Worm (Caenorhabditis elegans) whole organism, L1 larva: ENCODE measurements around the gene Y51H4A.937.

Source experiments
- fos-1 ChIP-seq: fragments of 150-350 bp; optimal IDR thresholded peaks from 2 replicates; lab custom pipeline; 2014; ENCODE audit warnings: missing biosample characterization, missing genetic modification characterization
- lin-13 ChIP-seq: fragments of 150-350 bp; optimal IDR thresholded peaks from 2 replicates; lab custom pipeline; 2014; ENCODE audit warnings: missing biosample characterization, missing genetic modification reagents, missing genetic modification characterization
- lin-35 ChIP-seq, 2 experiments: fragments of 150-350 bp; optimal IDR thresholded peaks; 2 replicates each; lab custom pipeline; 2014; ENCODE audit warnings: missing biosample characterization in 2 of 2, missing genetic modification characterization in 2 of 2, missing genetic modification reagents in 2 of 2
- lir-3 ChIP-seq: sonication (generic microtip); optimal IDR thresholded peaks from 2 replicates; lab custom pipeline; 2016; ENCODE audit warnings: mild to moderate bottlenecking, missing genetic modification characterization, moderate library complexity, missing compliant biosample characterization; ENCODE audit not compliant: poor library complexity
- nhr-76 ChIP-seq: sonication (generic microtip); optimal IDR thresholded peaks from 2 replicates; lab custom pipeline; 2017; ENCODE audit warnings: missing biosample characterization, missing genetic modification characterization
- snpc-4 ChIP-seq: fragments of 150-350 bp; optimal IDR thresholded peaks from 2 replicates; lab custom pipeline; 2014; ENCODE audit warnings: missing biosample characterization, missing genetic modification characterization
- sox-4 ChIP-seq: sonication (generic microtip); optimal IDR thresholded peaks from 2 replicates; lab custom pipeline; 2016; ENCODE audit warnings: missing genetic modification characterization, missing compliant biosample characterization
- tbx-2 ChIP-seq: sonication (generic microtip); optimal IDR thresholded peaks from 2 replicates; lab custom pipeline; 2016; ENCODE audit warnings: missing genetic modification characterization, missing compliant biosample characterization
- unc-86 ChIP-seq: sonication (generic microtip); optimal IDR thresholded peaks from 2 replicates; lab custom pipeline; 2016; ENCODE audit warnings: missing genetic modification characterization, missing compliant biosample characterization
- xbp-1 ChIP-seq: sonication (generic microtip); optimal IDR thresholded peaks from 2 replicates; lab custom pipeline; 2016; ENCODE audit warnings: missing genetic modification characterization, missing compliant biosample characterization
- zag-1 ChIP-seq: fragments of 150-350 bp; optimal IDR thresholded peaks from 2 replicates; lab custom pipeline; 2014; ENCODE audit warnings: missing biosample characterization, missing genetic modification characterization

DNA sequence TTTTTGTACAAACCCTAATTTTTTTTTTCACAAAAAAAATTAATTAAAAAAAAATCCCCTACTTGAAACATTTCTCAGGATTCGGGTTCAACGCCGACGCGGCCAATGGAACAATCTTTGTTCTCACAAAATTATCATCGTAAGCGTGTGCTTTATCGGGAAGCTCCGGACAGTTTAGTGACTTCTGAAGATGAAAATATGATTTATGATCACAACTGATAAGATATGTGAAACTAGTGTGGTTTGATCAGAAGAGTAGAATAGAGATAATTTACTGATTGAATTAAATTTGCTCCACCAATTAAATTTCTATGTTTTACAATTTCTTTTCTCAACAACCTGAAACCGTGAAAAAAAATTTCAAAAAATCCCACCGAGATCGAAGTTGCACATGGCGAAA is 3.5 kb upstream of the Y51H4A.937 start:
- no peak for TF ChIP-seq nhr-76 (tag; lab: Kevin White, UChicago)
- no peak for TF ChIP-seq lin-13 (GFP tag; lab: Kevin White, UChicago)
- no peak for TF ChIP-seq tbx-2 (tag; lab: Kevin White, UChicago)
- TF ChIP-seq unc-86 (tag; lab: Kevin White, UChicago), result no peak
- TF ChIP-seq xbp-1 (tag; lab: Kevin White, UChicago), result no peak
- TF ChIP-seq fos-1 (tag; lab: Kevin White, UChicago), result no peak
- TF ChIP-seq zag-1 (tag; lab: Kevin White, UChicago), result no peak
- TF ChIP-seq snpc-4, result no peak
- no peak for TF ChIP-seq sox-4 (tag; lab: Kevin White, UChicago)
- no peak for TF ChIP-seq lin-35 (GFP tag; optimal IDR thresholded peaks at IDR 0.05; lab: Kevin White, UChicago)
- no peak for TF ChIP-seq lir-3 (tag; lab: Kevin White, UChicago)
